Worm (Caenorhabditis elegans) whole organism, L4 larva: ENCODE data around the gene C09G9.5.

Experiments
- aly-2 ChIP-seq: sonication (generic microtip); optimal IDR thresholded peaks from 2 replicates; lab custom pipeline; 2018; ENCODE audit warnings: missing biosample characterization, missing genetic modification characterization
- ama-1 ChIP-seq: fragments of 150-350 bp; optimal IDR thresholded peaks from 2 replicates; lab custom pipeline; 2014; ENCODE audit warnings: inconsistent platforms, mixed read lengths
- dmd-8 ChIP-seq: fragments of 200-800 bp; sonication (Bioruptor generic); IDR thresholded peaks from 2 replicates; pipeline ENCODE4 v1.3.6; 2022; ENCODE audit warnings: missing genetic modification characterization, missing compliant biosample characterization
- jun-1 ChIP-seq: fragments of 150-350 bp; optimal IDR thresholded peaks from 2 replicates; lab custom pipeline; 2014; ENCODE audit warnings: missing biosample characterization, missing genetic modification reagents, missing genetic modification characterization
- nhr-237 ChIP-seq: sonication (generic microtip); optimal IDR thresholded peaks from 2 replicates; lab custom pipeline; 2017; ENCODE audit warnings: missing biosample characterization, missing genetic modification characterization
- tag-97 ChIP-seq: fragments of 200-800 bp; sonication (Bioruptor generic); IDR thresholded peaks from 2 replicates; pipeline ENCODE4 v1.3.6; 2022; ENCODE audit warnings: missing genetic modification characterization, missing compliant biosample characterization
- unc-130 ChIP-seq: sonication (generic microtip); optimal IDR thresholded peaks from 2 replicates; lab custom pipeline; 2016; ENCODE audit warnings: missing genetic modification reagents, missing genetic modification characterization, missing compliant biosample characterization

DNA sequence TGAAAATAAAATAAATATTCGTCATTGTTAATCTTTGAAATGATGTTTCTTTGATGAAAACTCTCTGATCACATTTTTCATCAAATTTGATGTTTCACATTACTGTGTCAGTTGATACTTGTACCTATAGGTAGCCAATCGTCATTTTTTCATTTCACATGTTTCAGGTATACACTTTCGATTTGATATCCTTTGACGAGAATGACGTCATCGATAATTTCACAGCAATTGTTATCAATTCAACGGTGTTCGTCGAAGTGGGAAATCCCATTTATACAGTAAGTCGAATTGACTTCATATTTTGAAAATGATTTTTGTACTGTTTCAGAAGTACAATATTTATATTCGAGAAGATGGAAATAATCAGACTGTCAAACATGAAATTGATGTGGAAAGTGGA lies 27.9 kb downstream of the C09G9.5 start:
- TF ChIP-seq ama-1 (lab: Kevin White, UChicago) (no peak), nhr-237 (no peak), jun-1 (no peak), dmd-8 (GFP tag; lab: Robert Waterston, UW) (no peak), aly-2 (tag; lab: Kevin White, UChicago) (no peak), tag-97 (GFP tag; lab: Robert Waterston, UW) (no peak), unc-130 (GFP tag; lab: Kevin White, UChicago) (no peak)
